Worm (Caenorhabditis elegans) whole organism, L1 larva: Measurements from ENCODE around the gene Y73F8A.10.

ENCODE experiments used
- Y116A8C.19 ChIP-seq: sonication (generic microtip); optimal IDR thresholded peaks from 2 replicates; lab custom pipeline; 2016; ENCODE audit warnings: missing compliant biosample characterization, missing genetic modification characterization, borderline replicate concordance
- aha-1 ChIP-seq: fragments of 150-350 bp; optimal IDR thresholded peaks from 2 replicates; lab custom pipeline; 2014; ENCODE audit warnings: missing biosample characterization, missing genetic modification characterization
- ceh-90 ChIP-seq: sonication (generic microtip); optimal IDR thresholded peaks from 2 replicates; lab custom pipeline; 2016; ENCODE audit warnings: missing genetic modification characterization, missing compliant biosample characterization
- efl-3 ChIP-seq: fragments of 200-800 bp; sonication (Bioruptor generic); optimal IDR thresholded peaks from 2 replicates; lab custom pipeline; 2018; ENCODE audit warnings: mild to moderate bottlenecking, missing genetic modification characterization, missing compliant biosample characterization
- ets-5 ChIP-seq: fragments of 200-800 bp; sonication (Bioruptor generic); IDR thresholded peaks from 2 replicates; pipeline ENCODE4 v1.3.6; 2022; ENCODE audit warnings: missing genetic modification characterization, missing compliant biosample characterization
- fkh-4 ChIP-seq: sonication (generic microtip); optimal IDR thresholded peaks from 2 replicates; lab custom pipeline; 2016; ENCODE audit warnings: missing compliant biosample characterization, missing genetic modification characterization, borderline replicate concordance
- fkh-8 ChIP-seq: sonication (generic microtip); optimal IDR thresholded peaks from 2 replicates; lab custom pipeline; 2016; ENCODE audit warnings: mild to moderate bottlenecking, missing genetic modification characterization, missing compliant biosample characterization
- fos-1 ChIP-seq: fragments of 150-350 bp; optimal IDR thresholded peaks from 2 replicates; lab custom pipeline; 2014; ENCODE audit warnings: missing biosample characterization, missing genetic modification characterization
- hlh-4 ChIP-seq: sonication (generic microtip); optimal IDR thresholded peaks from 2 replicates; lab custom pipeline; 2016; ENCODE audit warnings: mild to moderate bottlenecking, missing genetic modification characterization, missing compliant biosample characterization
- irx-1 ChIP-seq: sonication (generic microtip); optimal IDR thresholded peaks from 2 replicates; lab custom pipeline; 2016; ENCODE audit warnings: missing genetic modification characterization, missing compliant biosample characterization
- isw-1 ChIP-seq: fragments of 200-800 bp; sonication (Bioruptor generic); IDR thresholded peaks from 2 replicates; pipeline ENCODE4 v1.3.6; 2022; ENCODE audit warnings: missing genetic modification characterization, missing compliant biosample characterization
- lin-13 ChIP-seq: fragments of 150-350 bp; optimal IDR thresholded peaks from 2 replicates; lab custom pipeline; 2014; ENCODE audit warnings: missing biosample characterization, missing genetic modification reagents, missing genetic modification characterization
- nhr-237 ChIP-seq: fragments of 150-350 bp; optimal IDR thresholded peaks from 2 replicates; lab custom pipeline; 2014; ENCODE audit warnings: missing biosample characterization, missing genetic modification characterization
- nhr-47 ChIP-seq: sonication (generic microtip); optimal IDR thresholded peaks from 2 replicates; lab custom pipeline; 2016; ENCODE audit warnings: mild to moderate bottlenecking, missing genetic modification characterization, moderate library complexity, missing compliant biosample characterization
- nhr-71 ChIP-seq: sonication (generic microtip); optimal IDR thresholded peaks from 2 replicates; lab custom pipeline; 2016; ENCODE audit warnings: mild to moderate bottlenecking, missing genetic modification characterization, moderate library complexity, missing compliant biosample characterization
- nhr-85 ChIP-seq: sonication (generic microtip); peaks from one replicate; lab custom pipeline; 2016; ENCODE audit warnings: missing genetic modification characterization, inconsistent platforms, missing compliant biosample characterization
- sox-4 ChIP-seq: sonication (generic microtip); optimal IDR thresholded peaks from 2 replicates; lab custom pipeline; 2016; ENCODE audit warnings: missing genetic modification characterization, missing compliant biosample characterization
- sup-37 ChIP-seq: fragments of 200-800 bp; sonication (Bioruptor generic); optimal IDR thresholded peaks from 2 replicates; lab custom pipeline; 2018; ENCODE audit warnings: mild to moderate bottlenecking, missing genetic modification characterization, missing compliant biosample characterization
- swsn-7 ChIP-seq: sonication (generic microtip); optimal IDR thresholded peaks from 2 replicates; lab custom pipeline; 2016; ENCODE audit warnings: missing genetic modification characterization, missing compliant biosample characterization
- tbx-2 ChIP-seq: sonication (generic microtip); optimal IDR thresholded peaks from 2 replicates; lab custom pipeline; 2016; ENCODE audit warnings: missing genetic modification characterization, missing compliant biosample characterization
- unc-86 ChIP-seq: sonication (generic microtip); optimal IDR thresholded peaks from 2 replicates; lab custom pipeline; 2016; ENCODE audit warnings: missing genetic modification characterization, missing compliant biosample characterization
- vab-15 ChIP-seq: sonication (generic microtip); optimal IDR thresholded peaks from 2 replicates; lab custom pipeline; 2017; ENCODE audit warnings: missing genotype, mild to moderate bottlenecking, missing genetic modification characterization, missing compliant biosample characterization
- ztf-4 ChIP-seq: fragments of 150-350 bp; optimal IDR thresholded peaks from 2 replicates; lab custom pipeline; 2014; ENCODE audit warnings: missing biosample characterization, missing genetic modification characterization

Y73F8A.10 gene

DNA sequence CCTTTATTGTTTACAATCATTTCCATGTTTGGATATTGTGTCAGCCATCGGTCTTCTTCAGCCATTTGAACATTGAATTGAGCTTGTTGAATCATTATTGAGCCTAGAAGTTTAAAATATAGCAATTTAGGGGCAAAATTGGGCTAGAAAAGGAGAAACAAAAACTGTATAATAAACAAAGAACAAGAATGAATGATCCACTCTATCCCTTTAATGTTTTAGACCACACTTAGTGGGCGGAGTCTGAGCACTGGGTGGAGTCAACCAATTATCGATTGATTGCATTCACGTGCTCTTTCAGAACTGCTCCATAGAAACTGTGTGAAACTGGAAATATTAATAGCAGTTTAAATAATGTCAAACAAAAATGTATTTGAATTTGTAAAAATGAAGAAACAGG is 34.0 kb downstream of the Y73F8A.10 start, which contains the start of gene tbx-40:
Gene tbx-40, minus strand, starts transcription at position 101 of the 400 bp plus-strand sequence.
- no peak for TF ChIP-seq ztf-4
- TF ChIP-seq fkh-4 = no peak
- TF ChIP-seq unc-86 (tag; lab: Kevin White, UChicago) = no peak
- TF ChIP-seq isw-1 (GFP tag; lab: Robert Waterston, UW) = no peak
- TF ChIP-seq swsn-7 (tag; lab: Kevin White, UChicago) = no peak
- no peak for TF ChIP-seq vab-15
- TF ChIP-seq tbx-2 = no peak
- no peak for TF ChIP-seq sox-4
- no peak for TF ChIP-seq fkh-8 (tag; lab: Kevin White, UChicago)
- TF ChIP-seq nhr-71 = no peak

DNA sequence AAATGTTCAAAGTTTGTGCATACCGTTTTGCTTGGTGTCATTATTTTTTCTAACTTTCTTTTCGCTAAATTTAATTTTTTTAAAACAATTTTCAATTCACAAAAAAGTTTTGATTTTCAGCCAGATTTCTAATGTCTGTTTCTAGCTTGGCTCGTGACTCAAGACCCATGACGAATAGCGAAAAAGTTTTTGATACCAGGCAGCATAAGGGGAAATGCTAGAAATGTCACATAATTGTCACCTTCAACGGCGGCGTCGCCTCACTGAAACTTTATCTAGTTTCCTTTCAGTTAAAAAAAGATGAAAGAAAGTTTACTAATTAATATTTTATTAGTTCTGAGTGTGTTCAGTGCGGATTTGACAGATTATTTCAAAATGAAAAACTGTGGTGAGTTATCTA is 42.6 kb downstream of the Y73F8A.10 start, which contains the start of gene irld-59:
Gene irld-59, plus strand, starts transcription at position 301 of the 400 bp plus-strand sequence.
- TF ChIP-seq ceh-90 (tag; lab: Kevin White, UChicago) (no peak), Y116A8C.19 (tag; lab: Kevin White, UChicago) (no peak), fos-1 (tag; lab: Kevin White, UChicago) (no peak), lin-13 (GFP tag; lab: Kevin White, UChicago) (no peak), ets-5 (GFP tag; lab: Robert Waterston, UW) (no peak), fkh-8 (tag; lab: Kevin White, UChicago) (no peak), aha-1 (no peak), hlh-4 (no peak), efl-3 (GFP tag; lab: Kevin White, UChicago) (no peak), nhr-237 (tag; lab: Kevin White, UChicago) (no peak), nhr-47 (no peak), tbx-2 (no peak), sup-37 (GFP tag; lab: Kevin White, UChicago) (no peak), nhr-85 (tag; lab: Kevin White, UChicago) (no peak), irx-1 (tag; lab: Kevin White, UChicago) (no peak)
